Fruit fly (Drosophila melanogaster) Kc167 (cell line): Measurements from ENCODE around the gene Or10a.

Experiments used
- h ChIP-seq: fragments of >200 bp; optimal IDR thresholded peaks from 3 replicates; lab custom pipeline; 2018; ENCODE audit warnings: missing external identifiers
- psq ChIP-seq: fragments of >200 bp; optimal IDR thresholded peaks from 2 replicates; lab custom pipeline; 2017; ENCODE audit warnings: missing external identifiers

dm6 chrX:11422071-11422470, 4.8 kb upstream of the Or10a start:
- TF ChIP-seq psq (lab: Kevin White, UChicago) (no peak), h (lab: Kevin White, UChicago) (no peak)
